Worm (Caenorhabditis elegans): ENCODE measurements around the gene unc-44.

unc-44 gene

DNA sequence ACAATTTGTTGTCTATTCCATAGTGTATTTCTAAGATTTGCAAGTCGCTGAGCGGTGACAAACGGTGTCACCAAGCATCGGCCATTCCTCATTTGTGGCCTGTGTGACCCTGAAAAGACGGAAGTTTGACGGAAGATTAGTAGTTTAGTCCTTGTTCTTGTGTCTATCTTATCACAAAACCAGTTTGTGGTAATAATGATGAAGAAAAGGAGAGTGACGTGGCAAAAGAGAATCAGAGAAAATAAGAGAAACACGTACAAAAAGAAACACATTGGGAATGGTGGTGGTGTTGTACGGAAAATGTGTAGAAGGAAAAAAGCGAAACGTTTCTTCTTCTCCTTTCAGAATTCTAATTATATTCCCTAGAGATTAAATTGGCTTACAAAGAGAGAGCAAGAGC is 36.2 kb upstream of the unc-44 start, which contains the start of gene mcu-1 (continued):
- no peak for TF ChIP-seq hlh-17 (GFP tag; optimal IDR thresholded peaks at IDR 0.05; ENCODE audit: borderline replicate concordance)
- peak in 5 of 6 experiments; percentile 80 to 93 (median 89) for TF ChIP-seq elt-3 (tag; optimal IDR thresholded peaks at IDR 0.05)
- peak; percentile 60 for TF ChIP-seq pag-3 (tag; optimal IDR thresholded peaks at IDR 0.05; ENCODE audit: borderline replicate concordance, insufficient read depth)
- TF ChIP-seq lin-14 (GFP tag; optimal IDR thresholded peaks at IDR 0.05): peak; percentile 86
- TF ChIP-seq nhr-85 (tag): peak; percentile 97
- TF ChIP-seq dpl-1 (GFP tag; optimal IDR thresholded peaks at IDR 0.05): peak in 1 of 3 experiments; percentile 3

DNA sequence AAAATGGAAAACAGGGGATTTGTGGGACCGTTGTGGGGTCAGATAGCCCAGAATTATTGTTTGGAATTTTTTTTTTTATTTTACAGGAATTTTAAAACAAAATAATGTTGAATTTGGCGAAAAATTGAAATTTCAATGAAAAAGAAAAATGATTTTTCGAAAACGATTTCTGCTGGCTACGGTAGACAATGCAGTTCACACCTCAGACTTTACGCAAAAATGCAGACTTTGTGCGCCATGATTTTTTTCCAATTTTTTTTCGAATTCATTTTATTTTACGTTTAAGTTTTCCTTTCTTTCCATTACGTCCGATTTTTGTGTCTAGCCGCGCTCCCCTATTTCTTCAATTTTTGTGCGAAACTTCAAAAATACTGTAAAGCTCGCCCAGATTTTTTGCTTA is 35.4 kb upstream of the unc-44 start:
- no peak for TF ChIP-seq efl-1 (optimal IDR thresholded peaks at IDR 0.05)
- no peak for TF ChIP-seq efl-1 (GFP tag; optimal IDR thresholded peaks at IDR 0.05 in 1 of 2)
- TF ChIP-seq sup-37 (GFP tag; optimal IDR thresholded peaks at IDR 0.05): no peak
- peak in 1 of 2 experiments; percentile 72 for TF ChIP-seq lsy-2 (tag; optimal IDR thresholded peaks at IDR 0.05)
- TF ChIP-seq tbx-2 (tag; optimal IDR thresholded peaks at IDR 0.05): no peak

DNA sequence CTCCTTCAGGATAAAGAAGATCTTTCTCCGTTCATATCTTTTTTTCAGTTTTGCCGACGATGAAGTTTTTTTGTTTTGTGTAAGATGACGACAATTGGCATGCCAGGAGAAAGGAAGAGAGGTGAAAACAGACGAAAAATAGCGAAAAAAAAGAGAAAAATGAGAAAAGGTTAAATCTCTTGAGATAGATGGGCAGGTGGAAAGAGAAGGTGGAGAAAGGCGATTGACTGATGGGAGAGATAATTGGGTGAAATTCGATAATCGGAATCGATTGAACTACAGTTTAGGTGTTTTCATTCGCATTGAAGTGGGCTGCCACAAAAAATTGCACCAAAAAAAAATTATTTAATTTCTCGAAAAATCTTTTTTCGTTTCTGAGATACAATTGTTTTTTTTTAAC is 34.7 kb upstream of the unc-44 start:
- TF ChIP-seq swsn-7 (tag; optimal IDR thresholded peaks at IDR 0.05): no peak
- TF ChIP-seq efl-1 (optimal IDR thresholded peaks at IDR 0.05): no peak
- TF ChIP-seq efl-1 (GFP tag; optimal IDR thresholded peaks at IDR 0.05 in 1 of 2): peak in 1 of 2 experiments; percentile 90
- TF ChIP-seq pag-3 (tag; optimal IDR thresholded peaks at IDR 0.05; ENCODE audit: borderline replicate concordance, insufficient read depth): peak; percentile 98
- TF ChIP-seq xbp-1 (tag; optimal IDR thresholded peaks at IDR 0.05): no peak
- no peak for TF ChIP-seq aly-2 (tag; optimal IDR thresholded peaks at IDR 0.05)
- peak in 1 of 2 experiments; percentile 34 for TF ChIP-seq lsy-2 (tag; optimal IDR thresholded peaks at IDR 0.05)
- peak; percentile 12 for TF ChIP-seq mep-1 (tag; optimal IDR thresholded peaks at IDR 0.05)
- TF ChIP-seq nhr-47 (tag; optimal IDR thresholded peaks at IDR 0.05): no peak
- peak; percentile 76 for TF ChIP-seq lin-14 (GFP tag; optimal IDR thresholded peaks at IDR 0.05)
- TF ChIP-seq nhr-20 (tag; optimal IDR thresholded peaks at IDR 0.05): peak; percentile 58
- peak; percentile 98 for TF ChIP-seq blmp-1 (tag; optimal IDR thresholded peaks at IDR 0.05)
- peak; percentile 42 for TF ChIP-seq snu-23 (GFP tag; optimal IDR thresholded peaks at IDR 0.05)
- no peak for TF ChIP-seq dsc-1 (tag; optimal IDR thresholded peaks at IDR 0.05)
- TF ChIP-seq nhr-71 (tag; optimal IDR thresholded peaks at IDR 0.05): peak; percentile 16
- TF ChIP-seq rnt-1 (tag; optimal IDR thresholded peaks at IDR 0.05): peak; percentile 29
- TF ChIP-seq C16A3.4 (tag; optimal IDR thresholded peaks at IDR 0.05): no peak

DNA sequence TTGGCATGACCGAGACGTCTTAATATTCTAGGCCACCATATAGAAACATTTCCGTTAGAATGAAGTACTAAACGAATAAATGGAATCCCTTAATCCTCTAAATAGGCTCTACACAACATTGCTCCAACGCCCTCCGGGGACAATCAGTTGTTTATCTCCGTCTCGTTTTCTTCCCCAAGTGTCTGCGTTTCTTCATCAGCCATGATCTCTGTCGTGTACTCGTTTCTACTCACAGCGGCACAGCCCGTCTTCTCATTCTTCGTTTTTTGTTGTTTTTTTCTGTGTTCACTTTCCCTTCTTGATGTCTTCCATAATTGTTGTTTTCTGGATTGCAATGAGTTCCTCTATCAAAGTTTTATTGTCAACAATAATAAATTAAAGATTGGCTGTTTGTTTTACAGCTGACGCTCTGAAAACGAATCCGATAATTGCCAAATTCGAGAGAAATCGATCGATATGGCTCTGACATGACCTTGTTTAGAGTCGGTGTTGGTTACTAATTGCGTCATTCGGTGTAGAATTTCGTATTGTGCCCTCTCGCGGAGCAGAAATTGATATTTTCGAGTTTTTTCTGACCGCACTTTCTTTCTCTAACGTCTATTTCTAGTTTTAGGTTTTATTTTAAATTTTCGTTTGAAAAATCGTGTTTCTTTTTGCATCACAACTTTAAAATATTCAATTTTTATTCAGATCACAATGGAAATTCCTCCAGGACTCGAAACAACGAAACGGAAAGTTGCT is 34.0 kb upstream of the unc-44 start, which contains the start of gene pfkb-1.2:
Gene pfkb-1.2 (plus strand): TSS at position 691 of the 741 bp plus-strand sequence.
- TF ChIP-seq lin-14 (GFP tag; optimal IDR thresholded peaks at IDR 0.05) (peak; percentile 46), nhr-85 (tag) (peak; percentile 38), ceh-82 (tag; optimal IDR thresholded peaks at IDR 0.05) (no peak), unc-130 (tag; optimal IDR thresholded peaks at IDR 0.05) (no peak), blmp-1 (tag; optimal IDR thresholded peaks at IDR 0.05) (peak; percentile 52), efl-1 (optimal IDR thresholded peaks at IDR 0.05) (no peak), efl-1 (GFP tag; optimal IDR thresholded peaks at IDR 0.05 in 1 of 2) (peak in 1 of 2 experiments; percentile 19), ceh-88 (GFP tag; IDR thresholded peaks at IDR 0.05) (no peak), lin-35 (GFP tag; optimal IDR thresholded peaks at IDR 0.05) (no peak), snu-23 (GFP tag; optimal IDR thresholded peaks at IDR 0.05) (peak; percentile 2), rnt-1 (tag; optimal IDR thresholded peaks at IDR 0.05) (peak; percentile 17)

DNA sequence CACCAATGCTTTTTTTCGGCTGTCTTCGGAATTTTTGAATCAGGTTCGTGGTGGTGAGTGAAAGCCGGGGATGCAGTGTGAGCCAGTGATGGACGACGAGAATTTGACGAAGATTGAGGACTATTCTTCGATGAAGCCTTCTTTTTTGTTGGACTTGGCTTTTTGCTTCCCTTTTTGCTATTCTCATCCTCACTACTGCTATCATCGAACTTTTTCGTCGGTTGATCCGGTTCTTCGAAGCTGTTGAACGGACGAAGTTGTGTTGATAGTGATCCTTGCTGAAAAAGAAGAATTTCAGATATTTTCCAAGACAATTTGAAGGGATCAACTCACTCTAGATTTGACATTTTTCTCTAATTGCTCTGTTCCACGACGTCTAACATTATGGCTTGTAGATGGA is 31.2 kb upstream of the unc-44 start:
- TF ChIP-seq swsn-7 (tag; optimal IDR thresholded peaks at IDR 0.05): no peak
- no peak for TF ChIP-seq mab-9 (GFP tag; IDR thresholded peaks at IDR 0.05)
- TF ChIP-seq zip-4 (GFP tag; optimal IDR thresholded peaks at IDR 0.05): no peak
- TF ChIP-seq nhr-84 (tag; optimal IDR thresholded peaks at IDR 0.05): no peak
- no peak for TF ChIP-seq unc-30 (tag; optimal IDR thresholded peaks at IDR 0.05)
- TF ChIP-seq efl-3 (GFP tag; optimal IDR thresholded peaks at IDR 0.05): no peak
- TF ChIP-seq unc-98 (GFP tag; IDR thresholded peaks at IDR 0.05): no peak
- no peak for TF ChIP-seq sup-37 (GFP tag; optimal IDR thresholded peaks at IDR 0.05)
- no peak for TF ChIP-seq ztf-11 (tag; optimal IDR thresholded peaks at IDR 0.05)
- no peak for TF ChIP-seq unc-62 (GFP tag; optimal IDR thresholded peaks at IDR 0.05)
- no peak for TF ChIP-seq snpc-4 (tag; optimal IDR thresholded peaks at IDR 0.05)
- TF ChIP-seq aly-2 (tag; optimal IDR thresholded peaks at IDR 0.05): no peak
- TF ChIP-seq aha-1 (tag; optimal IDR thresholded peaks at IDR 0.05): no peak
- no peak for TF ChIP-seq tlp-1 (tag; optimal IDR thresholded peaks at IDR 0.05)
